Fruit fly (Drosophila melanogaster) whole organism, embryonic: ENCODE data around the gene Bili.

ENCODE experiments used
- CG12155 ChIP-seq: fragments of 200-800 bp; sonication (Bioruptor generic); optimal IDR thresholded peaks from 3 replicates; lab custom pipeline; 2016; ENCODE audit warnings: missing biosample characterization, missing genetic modification characterization
- CG12219 ChIP-seq: fragments of 200-800 bp; sonication (Bioruptor generic); optimal IDR thresholded peaks from 3 replicates; lab custom pipeline; 2018; ENCODE audit warnings: missing biosample characterization, mild to moderate bottlenecking, missing genetic modification characterization
- CG12391 ChIP-seq: fragments of 200-800 bp; sonication (Bioruptor generic); optimal IDR thresholded peaks from 3 replicates; lab custom pipeline; 2018; ENCODE audit warnings: missing biosample characterization, mild to moderate bottlenecking, missing genetic modification characterization, moderate library complexity
- CG12744 ChIP-seq: fragments of 200-800 bp; sonication (Bioruptor generic); optimal IDR thresholded peaks from 2 replicates; lab custom pipeline; 2016; ENCODE audit warnings: missing biosample characterization, missing genetic modification characterization
- CG13624 ChIP-seq: fragments of 200-800 bp; sonication (Bioruptor generic); optimal IDR thresholded peaks from 2 replicates; lab custom pipeline; 2016; ENCODE audit warnings: missing biosample characterization, missing genetic modification characterization
- CG14050 ChIP-seq: fragments of 200-800 bp; sonication (Bioruptor generic); IDR thresholded peaks from 3 replicates; pipeline ENCODE4 v1.3.6; 2022; ENCODE audit warnings: missing biosample characterization, missing genetic modification characterization
- CG15601 ChIP-seq: fragments of 200-800 bp; sonication (Bioruptor generic); optimal IDR thresholded peaks from 3 replicates; lab custom pipeline; 2019; ENCODE audit warnings: missing biosample characterization, mild to moderate bottlenecking, missing genetic modification characterization, moderate library complexity
- CG1602 ChIP-seq: fragments of 200-800 bp; sonication (Bioruptor generic); optimal IDR thresholded peaks from 3 replicates; lab custom pipeline; 2016; ENCODE audit warnings: missing biosample characterization, missing genetic modification characterization
- CG16815 ChIP-seq: fragments of 200-800 bp; sonication (Bioruptor generic); optimal IDR thresholded peaks from 3 replicates; lab custom pipeline; 2017; ENCODE audit warnings: missing biosample characterization, mild to moderate bottlenecking, missing genetic modification characterization
- CG17802 ChIP-seq: fragments of 200-800 bp; sonication (Bioruptor generic); optimal IDR thresholded peaks from 2 replicates; lab custom pipeline; 2018; ENCODE audit warnings: missing biosample characterization, mild to moderate bottlenecking, missing genetic modification characterization, moderate library complexity
- CG2199 ChIP-seq: fragments of 200-800 bp; sonication (Bioruptor generic); IDR thresholded peaks from 3 replicates; pipeline ENCODE4 v1.3.6; 2022; ENCODE audit warnings: missing biosample characterization, missing genetic modification characterization
- CG30020 ChIP-seq: fragments of 200-800 bp; optimal IDR thresholded peaks from 2 replicates; lab custom pipeline; 2019; ENCODE audit warnings: missing biosample characterization, mild to moderate bottlenecking, missing genetic modification characterization, moderate library complexity
- CG31224 ChIP-seq: fragments of 200-800 bp; sonication (Bioruptor generic); IDR thresholded peaks from 2 replicates; pipeline ENCODE4 v1.3.6; 2022; ENCODE audit warnings: missing biosample characterization, missing genetic modification characterization
- CG32532 ChIP-seq: fragments of 200-800 bp; sonication (Bioruptor generic); IDR thresholded peaks from 2 replicates; pipeline ENCODE4 v1.3.6; 2022; ENCODE audit warnings: missing biosample characterization, missing genetic modification characterization
- CG34224 ChIP-seq: fragments of 200-800 bp; sonication (Bioruptor generic); IDR thresholded peaks from 3 replicates; pipeline ENCODE4 v1.3.6; 2022; ENCODE audit warnings: missing biosample characterization, missing genetic modification characterization; ENCODE audit not compliant: partially characterized antibody
- CG3995 ChIP-seq: fragments of 200-800 bp; sonication (Bioruptor generic); optimal IDR thresholded peaks from 3 replicates; lab custom pipeline; 2016; ENCODE audit warnings: missing biosample characterization, missing genetic modification characterization
- CG4328 ChIP-seq: fragments of 200-800 bp; sonication (Bioruptor generic); optimal IDR thresholded peaks from 3 replicates; lab custom pipeline; 2017; ENCODE audit warnings: missing biosample characterization, missing genetic modification reagents, missing genetic modification characterization
- CG5180 ChIP-seq: fragments of 200-800 bp; sonication (Bioruptor generic); optimal IDR thresholded peaks from 3 replicates; lab custom pipeline; 2017; ENCODE audit warnings: missing biosample characterization, missing genetic modification characterization, mild to moderate bottlenecking, moderate library complexity, missing genetic modification reagents
- CG6683 ChIP-seq: fragments of 200-800 bp; sonication (Bioruptor generic); optimal IDR thresholded peaks from 2 replicates; lab custom pipeline; 2017; ENCODE audit warnings: missing biosample characterization, mild to moderate bottlenecking, missing genetic modification characterization, missing genetic modification reagents
- CG8089 ChIP-seq: fragments of 200-800 bp; sonication (Bioruptor generic); optimal IDR thresholded peaks from 3 replicates; lab custom pipeline; 2016; ENCODE audit warnings: missing biosample characterization, missing genetic modification characterization
- CG8359 ChIP-seq: fragments of 200-800 bp; sonication (Bioruptor generic); optimal IDR thresholded peaks from 2 replicates; lab custom pipeline; 2017; ENCODE audit warnings: missing biosample characterization, mild to moderate bottlenecking, missing genetic modification characterization, borderline replicate concordance
- CG9437 ChIP-seq: fragments of 200-800 bp; sonication (Bioruptor generic); optimal IDR thresholded peaks from 2 replicates; lab custom pipeline; 2018; ENCODE audit warnings: missing biosample characterization, mild to moderate bottlenecking, missing genetic modification characterization
- Dbx ChIP-seq: fragments of 200-800 bp; sonication (Bioruptor generic); IDR thresholded peaks from 3 replicates; pipeline ENCODE4 v1.3.6; 2022; ENCODE audit warnings: missing biosample characterization, missing genetic modification characterization
- Doc3 ChIP-seq: fragments of 200-800 bp; sonication (Bioruptor generic); IDR thresholded peaks from 3 replicates; pipeline ENCODE4 v1.3.6; 2022; ENCODE audit warnings: missing biosample characterization, missing genetic modification characterization; ENCODE audit not compliant: partially characterized antibody
- HLHmδ ChIP-seq: fragments of 200-800 bp; sonication (Bioruptor generic); optimal IDR thresholded peaks from 2 replicates; lab custom pipeline; 2018; ENCODE audit warnings: missing biosample characterization, mild to moderate bottlenecking, missing genetic modification characterization, moderate library complexity
- Hand ChIP-seq: fragments of 200-800 bp; sonication (Bioruptor generic); optimal IDR thresholded peaks from 2 replicates; lab custom pipeline; 2017; ENCODE audit warnings: mild to moderate bottlenecking, missing biosample characterization, missing genetic modification reagents, missing genetic modification characterization
- Hey ChIP-seq: fragments of 200-800 bp; sonication (Bioruptor generic); optimal IDR thresholded peaks from 3 replicates; lab custom pipeline; 2018; ENCODE audit warnings: missing biosample characterization, mild to moderate bottlenecking, missing genetic modification characterization
- Hr3 ChIP-seq: fragments of 200-800 bp; sonication (Bioruptor generic); optimal IDR thresholded peaks from 3 replicates; lab custom pipeline; 2016; ENCODE audit warnings: missing biosample characterization, missing genetic modification characterization
- Hr78 ChIP-seq, 2 experiments: fragments of 200-800 bp in 1 of 2; fragments of >200 bp in 1 of 2; sonication (Bioruptor generic) in 1 of 2; optimal IDR thresholded peaks; 2 replicates each; lab custom pipeline; 2017 to 2019; ENCODE audit warnings: missing biosample characterization in 2 of 2, missing genetic modification characterization in 2 of 2, mild to moderate bottlenecking in 1 of 2, moderate library complexity in 1 of 2
- Lhr ChIP-seq: fragments of 200-800 bp; sonication (Bioruptor generic); optimal IDR thresholded peaks from 3 replicates; lab custom pipeline; 2017; ENCODE audit warnings: mild to moderate bottlenecking, missing biosample characterization, missing genetic modification reagents, missing genetic modification characterization
- TFAM ChIP-seq: fragments of 200-800 bp; sonication (Bioruptor generic); optimal IDR thresholded peaks from 2 replicates; lab custom pipeline; 2017; ENCODE audit warnings: missing biosample characterization, missing genetic modification characterization, inconsistent platforms
- Taf1 ChIP-seq: fragments of 200-800 bp; sonication (Bioruptor generic); IDR thresholded peaks from 2 replicates; pipeline ENCODE4 v1.3.6; 2022; ENCODE audit warnings: missing biosample characterization, missing genetic modification characterization
- Trl ChIP-seq, 3 experiments: fragments of >200 bp in 2 of 3; fragments of 200-800 bp in 1 of 3; sonication (Bioruptor generic) in 1 of 3; optimal IDR thresholded peaks; 2 replicates in 1 of 3; 3 replicates in 2 of 3; lab custom pipeline; 2016 to 2017; ENCODE audit warnings: missing biosample characterization in 1 of 3, missing genetic modification characterization in 1 of 3
- Usf ChIP-seq: fragments of 200-800 bp; sonication (Bioruptor generic); optimal IDR thresholded peaks from 2 replicates; lab custom pipeline; 2017; ENCODE audit warnings: missing genotype, missing biosample characterization, missing genetic modification characterization
- btn ChIP-seq: fragments of 200-800 bp; sonication (Bioruptor generic); optimal IDR thresholded peaks from 2 replicates; lab custom pipeline; 2016; ENCODE audit warnings: missing biosample characterization, missing genetic modification characterization
- chif ChIP-seq, 2 experiments: fragments of 200-800 bp; sonication (Bioruptor generic); optimal IDR thresholded peaks; 3 replicates each; lab custom pipeline; 2016; ENCODE audit warnings: missing biosample characterization in 2 of 2, missing genetic modification characterization in 2 of 2
- chn ChIP-seq: fragments of 200-800 bp; sonication (Bioruptor generic); optimal IDR thresholded peaks from 2 replicates; lab custom pipeline; 2016; ENCODE audit warnings: missing biosample characterization, missing genetic modification characterization
- dan ChIP-seq: fragments of 200-800 bp; sonication (Bioruptor generic); IDR thresholded peaks from 2 replicates; pipeline ENCODE4 v1.3.6; 2022; ENCODE audit warnings: missing biosample characterization, missing genetic modification characterization
- disco-r ChIP-seq: fragments of 200-800 bp; sonication (Bioruptor generic); optimal IDR thresholded peaks from 2 replicates; lab custom pipeline; 2016; ENCODE audit warnings: missing biosample characterization, missing genetic modification characterization
- dmrt99B ChIP-seq: fragments of 200-800 bp; sonication (Bioruptor generic); optimal IDR thresholded peaks from 2 replicates; lab custom pipeline; 2018; ENCODE audit warnings: missing biosample characterization, mild to moderate bottlenecking, missing genetic modification characterization, moderate library complexity
- ems ChIP-seq: fragments of 200-800 bp; sonication (Bioruptor generic); optimal IDR thresholded peaks from 3 replicates; lab custom pipeline; 2016; ENCODE audit warnings: missing biosample characterization, missing genetic modification characterization
- h ChIP-seq: fragments of >200 bp; optimal IDR thresholded peaks from 2 replicates; lab custom pipeline; 2017
- ken ChIP-seq: fragments of 200-800 bp; sonication (Bioruptor generic); IDR thresholded peaks from 3 replicates; pipeline ENCODE4 v1.3.6; 2022; ENCODE audit warnings: missing biosample characterization, missing genetic modification characterization
- psq ChIP-seq: fragments of 200-800 bp; sonication (Bioruptor generic); optimal IDR thresholded peaks from 2 replicates; lab custom pipeline; 2017; ENCODE audit warnings: missing biosample characterization, missing genetic modification characterization
- run ChIP-seq: fragments of 200-800 bp; sonication (Bioruptor generic); optimal IDR thresholded peaks from 3 replicates; lab custom pipeline; 2018; ENCODE audit warnings: missing biosample characterization, mild to moderate bottlenecking, missing genetic modification characterization
- sens ChIP-seq: fragments of 200-800 bp; sonication (Bioruptor generic); peaks from one replicate; lab custom pipeline; 2016; ENCODE audit warnings: missing biosample characterization, missing genetic modification characterization
- sima ChIP-seq: fragments of 200-800 bp; sonication (Bioruptor generic); optimal IDR thresholded peaks from 2 replicates; lab custom pipeline; 2016; ENCODE audit warnings: missing biosample characterization, missing genetic modification characterization
- so ChIP-seq: fragments of 200-800 bp; sonication (Bioruptor generic); IDR thresholded peaks from 3 replicates; pipeline ENCODE4 v1.3.6; 2022; ENCODE audit warnings: missing biosample characterization, missing genetic modification characterization
- sr ChIP-seq: fragments of 200-800 bp; sonication (Bioruptor generic); IDR thresholded peaks from 3 replicates; pipeline ENCODE4 v1.3.6; 2022; ENCODE audit warnings: missing biosample characterization, missing genetic modification characterization
- tap ChIP-seq: fragments of 200-800 bp; optimal IDR thresholded peaks from 3 replicates; lab custom pipeline; 2019; ENCODE audit warnings: missing biosample characterization, mild to moderate bottlenecking, missing genetic modification characterization, moderate library complexity
- toy ChIP-seq: fragments of 200-800 bp; sonication (Bioruptor generic); IDR thresholded peaks from 2 replicates; pipeline ENCODE4 v1.3.6; 2022; ENCODE audit warnings: missing biosample characterization, missing genetic modification characterization
- vvl ChIP-seq: fragments of 200-800 bp; sonication (Bioruptor generic); IDR thresholded peaks from 2 replicates; pipeline ENCODE4 v1.3.6; 2022; ENCODE audit warnings: missing biosample characterization, missing genetic modification characterization

Bili gene

dm6 chr3R:25122736-25123211 is 8.3 kb upstream of the Bili start, which contains the start of the genes CG31510 and TTLL5 (continued):
- no peak for TF ChIP-seq Dbx (GFP tag; lab: Robert Waterston, UW)
- TF ChIP-seq tap (tag; lab: Kevin White, UChicago) = no peak
- no peak for TF ChIP-seq HLHmδ (GFP tag; lab: Kevin White, UChicago)
- TF ChIP-seq Hand = no peak
- peak; percentile 67 for TF ChIP-seq sens (GFP tag; lab: Kevin White, UChicago)
- no peak for TF ChIP-seq toy
- TF ChIP-seq btn (GFP tag; lab: Kevin White, UChicago) = no peak
- no peak for TF ChIP-seq disco-r
- TF ChIP-seq psq (GFP tag; lab: Kevin White, UChicago) = no peak
- no peak for TF ChIP-seq CG32532 (GFP tag; lab: Robert Waterston, UW)
- no peak for TF ChIP-seq h (lab: Kevin White, UChicago)
- TF ChIP-seq CG15601 (tag; lab: Kevin White, UChicago) = no peak
- TF ChIP-seq CG34224 = peak; percentile 15; the same call in 2 of the 3 replicates
- TF ChIP-seq CG13624 (GFP tag; lab: Kevin White, UChicago) = no peak
- no peak for TF ChIP-seq Hr3 (GFP tag; lab: Kevin White, UChicago)
- no peak for TF ChIP-seq sr (GFP tag; lab: Robert Waterston, UW)
- TF ChIP-seq CG31224 = no peak
- no peak for TF ChIP-seq CG8359 (GFP tag; lab: Kevin White, UChicago)
- no peak for TF ChIP-seq ems (GFP tag; lab: Kevin White, UChicago)
- no peak for TF ChIP-seq CG12155 (GFP tag; lab: Kevin White, UChicago)
- no peak for TF ChIP-seq Trl (optimal IDR thresholded peaks at IDR 0.05; lab: Kevin White, UChicago)
- peak; percentile 14 for TF ChIP-seq Trl (GFP tag; optimal IDR thresholded peaks at IDR 0.05; lab: Kevin White, UChicago)
- no peak for TF ChIP-seq chif (GFP tag; optimal IDR thresholded peaks at IDR 0.05; lab: Kevin White, UChicago)
- TF ChIP-seq Taf1 (GFP tag; lab: Robert Waterston, UW) = no peak
- peak; percentile 69 for TF ChIP-seq CG30020 (tag; lab: Kevin White, UChicago)
- TF ChIP-seq CG16815 (GFP tag; lab: Kevin White, UChicago) = no peak
- no peak for TF ChIP-seq CG12219 (GFP tag; lab: Kevin White, UChicago)
- TF ChIP-seq CG3995 (GFP tag; lab: Kevin White, UChicago) = peak; percentile 79
- no peak for TF ChIP-seq TFAM (GFP tag; lab: Kevin White, UChicago)
- TF ChIP-seq ken = no peak
- no peak for TF ChIP-seq dan
- TF ChIP-seq CG2199 = no peak
- no peak for TF ChIP-seq sima (GFP tag; lab: Kevin White, UChicago)
- no peak for TF ChIP-seq chn (GFP tag; lab: Kevin White, UChicago)
- TF ChIP-seq CG8089 (GFP tag; lab: Kevin White, UChicago) = no peak
- no peak for TF ChIP-seq CG12744 (GFP tag; lab: Kevin White, UChicago)
- no peak; the same call in 1 of the 2 replicates for TF ChIP-seq vvl (GFP tag; lab: Robert Waterston, UW)
- no peak for TF ChIP-seq CG1602 (GFP tag; lab: Kevin White, UChicago)
- no peak for TF ChIP-seq CG5180 (GFP tag; lab: Kevin White, UChicago)
- TF ChIP-seq CG14050 (GFP tag; lab: Robert Waterston, UW) = no peak
- no peak for TF ChIP-seq CG9437 (GFP tag; lab: Kevin White, UChicago)
- no peak for TF ChIP-seq CG12391 (tag; lab: Kevin White, UChicago)
- TF ChIP-seq Lhr (GFP tag; lab: Kevin White, UChicago) = no peak
- no peak for TF ChIP-seq so
- TF ChIP-seq CG6683 (GFP tag; lab: Kevin White, UChicago) = no peak
- TF ChIP-seq CG4328 = no peak
- TF ChIP-seq Usf (GFP tag; lab: Kevin White, UChicago) = no peak
- TF ChIP-seq run (tag; lab: Kevin White, UChicago) = no peak
- peak; percentile 96 for TF ChIP-seq CG17802 (tag; lab: Kevin White, UChicago)
- no peak for TF ChIP-seq Hr78 (GFP tag; optimal IDR thresholded peaks at IDR 0.05; lab: Kevin White, UChicago)
- TF ChIP-seq dmrt99B (tag; lab: Kevin White, UChicago) = no peak
- TF ChIP-seq Doc3 (GFP tag; lab: Robert Waterston, UW) = peak; percentile 70
- TF ChIP-seq Hey (tag; lab: Kevin White, UChicago) = no peak
